Worm (Caenorhabditis elegans) whole organism, late embryonic: ENCODE results near the gene twk-7.

Experiments
- C08G9.2 ChIP-seq: sonication (generic microtip); optimal IDR thresholded peaks from 2 replicates; lab custom pipeline; 2016; ENCODE audit warnings: mild to moderate bottlenecking, missing genetic modification characterization, moderate library complexity, missing compliant biosample characterization
- T23F11.4 ChIP-seq: fragments of 200-800 bp; sonication (Bioruptor generic); optimal IDR thresholded peaks from 2 replicates; lab custom pipeline; 2018; ENCODE audit warnings: mild to moderate bottlenecking, missing genetic modification characterization, missing compliant biosample characterization
- ama-1 ChIP-seq: fragments of 150-350 bp; optimal IDR thresholded peaks from 2 replicates; lab custom pipeline; 2014
- ceh-30 ChIP-seq: fragments of 150-350 bp; optimal IDR thresholded peaks from 2 replicates; lab custom pipeline; 2014; ENCODE audit warnings: missing biosample characterization, missing genetic modification characterization
- che-1 ChIP-seq: sonication (generic microtip); optimal IDR thresholded peaks from 2 replicates; lab custom pipeline; 2016; ENCODE audit warnings: mild to moderate bottlenecking, missing genetic modification characterization, missing compliant biosample characterization
- elt-4 ChIP-seq: sonication (generic microtip); optimal IDR thresholded peaks from 2 replicates; lab custom pipeline; 2016; ENCODE audit warnings: missing genetic modification characterization, missing compliant biosample characterization
- fkh-10 ChIP-seq: fragments of 150-350 bp; optimal IDR thresholded peaks from 2 replicates; lab custom pipeline; 2014; ENCODE audit warnings: missing biosample characterization, missing genetic modification reagents, missing genetic modification characterization
- lim-6 ChIP-seq: sonication (generic microtip); optimal IDR thresholded peaks from 2 replicates; lab custom pipeline; 2016; ENCODE audit warnings: missing genetic modification characterization, missing compliant biosample characterization
- nfya-1 ChIP-seq: sonication (generic microtip); optimal IDR thresholded peaks from 2 replicates; lab custom pipeline; 2017; ENCODE audit warnings: missing genetic modification characterization, mild to moderate bottlenecking, missing compliant biosample characterization, antibody characterized with exemption, moderate library complexity
- nhr-11 ChIP-seq: fragments of 150-350 bp; optimal IDR thresholded peaks from 2 replicates; lab custom pipeline; 2014; ENCODE audit warnings: missing biosample characterization, missing genetic modification characterization
- pax-1 ChIP-seq: fragments of 150-350 bp; optimal IDR thresholded peaks from 2 replicates; lab custom pipeline; 2014; ENCODE audit warnings: missing biosample characterization, missing genetic modification characterization

DNA sequence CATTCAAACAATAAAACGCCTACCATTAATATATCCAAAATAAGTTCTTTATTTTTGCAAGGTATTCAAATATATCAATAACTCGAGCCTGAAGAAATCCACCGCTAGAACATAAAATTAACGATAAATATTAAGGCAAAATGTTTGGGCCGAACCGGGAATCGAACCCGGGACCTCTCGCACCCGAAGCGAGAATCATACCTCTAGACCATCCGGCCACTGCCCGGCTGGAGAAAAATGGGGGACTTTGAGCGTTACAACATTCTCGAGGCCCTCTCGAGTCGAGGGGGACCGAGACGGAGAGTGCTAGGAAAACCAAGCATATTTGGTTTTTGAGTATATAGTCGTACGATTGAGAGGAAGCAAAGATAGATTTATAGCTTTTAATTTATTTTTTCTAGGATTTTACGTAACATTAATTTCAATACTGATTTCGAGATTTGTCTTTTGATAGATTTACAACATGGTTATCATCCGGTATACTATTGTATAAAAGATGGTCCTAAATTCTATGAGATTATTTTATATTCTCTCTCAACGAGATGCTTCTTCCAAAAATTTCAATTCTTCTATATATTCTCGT lies 6.8 kb upstream of the twk-7 start, which contains the start of gene flp-23:
- peak; percentile 55 for TF ChIP-seq nfya-1
- TF ChIP-seq pax-1 = no peak
- no peak for TF ChIP-seq fkh-10
- TF ChIP-seq T23F11.4 (GFP tag; lab: Kevin White, UChicago) = peak; percentile 51
- no peak for TF ChIP-seq elt-4 (tag; lab: Kevin White, UChicago)
- peak; percentile 39 for TF ChIP-seq C08G9.2 (tag; lab: Kevin White, UChicago)
- TF ChIP-seq ceh-30 (tag; lab: Kevin White, UChicago) = no peak
- peak; percentile 79 for TF ChIP-seq che-1 (tag; lab: Kevin White, UChicago)
- no peak for TF ChIP-seq lim-6 (tag; lab: Kevin White, UChicago)
- TF ChIP-seq ama-1 (lab: Kevin White, UChicago) = no peak
- no peak for TF ChIP-seq nhr-11
